Worm (Caenorhabditis elegans) whole organism, early embryonic: Measurements from ENCODE around the gene ucr-1.

Experiments used
- ama-1 ChIP-seq: fragments of 150-350 bp; optimal IDR thresholded peaks from 2 replicates; lab custom pipeline; 2014
- hmg-4 ChIP-seq: fragments of 200-800 bp; sonication (Bioruptor generic); optimal IDR thresholded peaks from 2 replicates; lab custom pipeline; 2018; ENCODE audit warnings: mild to moderate bottlenecking, missing genetic modification characterization, missing compliant biosample characterization
- tbx-11 ChIP-seq: fragments of 200-800 bp; sonication (Bioruptor generic); IDR thresholded peaks from 2 replicates; pipeline ENCODE4 v1.3.6; 2022; ENCODE audit warnings: missing genetic modification characterization, missing compliant biosample characterization
- tra-4 ChIP-seq: sonication (generic microtip); optimal IDR thresholded peaks from 2 replicates; lab custom pipeline; 2017; ENCODE audit warnings: missing genetic modification characterization, missing compliant biosample characterization

- TF ChIP-seq tbx-11 (GFP tag; lab: Robert Waterston, UW) (peak; percentile 94), hmg-4 (GFP tag; lab: Kevin White, UChicago) (peak; percentile 89), ama-1 (lab: Kevin White, UChicago) (no peak), tra-4 (tag; lab: Kevin White, UChicago) (peak; percentile 77)
These were observed 36.9 kb upstream of the ucr-1 start, which contains the start of the genes nmad-1 and hach-1 for ce11 chrIII:5554884-5555500.
